Worm (Caenorhabditis elegans): ENCODE data around the gene ephx-1.

ephx-1 gene

ce11 chrII:4063997-4064396 is 59.3 kb downstream of the ephx-1 start, which contains the start of gene fbxb-118:
fbxb-118 (minus strand) TSS chrII:4064097.
- TF ChIP-seq W03F9.2 (tag; optimal IDR thresholded peaks at IDR 0.05) (no peak), him-1 (tag; optimal IDR thresholded peaks at IDR 0.05) (no peak)
